Worm (Caenorhabditis elegans) whole organism, late embryonic: ENCODE results near the gene F38B7.17.
A peak's percentile ranks its signal among the peaks of the same experiment; 100 is the strongest.

ENCODE experiments used
- C08G9.2 ChIP-seq: sonication (generic microtip); optimal IDR thresholded peaks from 2 replicates; lab custom pipeline; 2016; ENCODE audit warnings: mild to moderate bottlenecking, missing genetic modification characterization, moderate library complexity, missing compliant biosample characterization
- F13H6.1 ChIP-seq: sonication (generic microtip); optimal IDR thresholded peaks from 2 replicates; lab custom pipeline; 2016; ENCODE audit warnings: missing genetic modification characterization, missing compliant biosample characterization
- ceh-14 ChIP-seq: sonication (generic microtip); optimal IDR thresholded peaks from 2 replicates; lab custom pipeline; 2016; ENCODE audit warnings: missing genotype, missing genetic modification characterization, missing compliant biosample characterization
- ceh-18 ChIP-seq: sonication (generic microtip); optimal IDR thresholded peaks from 2 replicates; lab custom pipeline; 2016; ENCODE audit warnings: missing genetic modification characterization, missing compliant biosample characterization
- ceh-19 ChIP-seq: fragments of 200-800 bp; sonication (Bioruptor generic); optimal IDR thresholded peaks from 2 replicates; lab custom pipeline; 2018; ENCODE audit warnings: mild to moderate bottlenecking, missing genetic modification characterization, missing compliant biosample characterization
- ceh-2 ChIP-seq: sonication (generic microtip); optimal IDR thresholded peaks from 2 replicates; lab custom pipeline; 2016; ENCODE audit warnings: missing genotype, missing genetic modification characterization, missing compliant biosample characterization
- ceh-31 ChIP-seq: sonication (generic microtip); optimal IDR thresholded peaks from 2 replicates; lab custom pipeline; 2016; ENCODE audit warnings: missing genetic modification characterization, missing compliant biosample characterization
- ceh-34 ChIP-seq: sonication (generic microtip); optimal IDR thresholded peaks from 2 replicates; lab custom pipeline; 2016; ENCODE audit warnings: mild to moderate bottlenecking, missing genetic modification characterization, missing compliant biosample characterization
- ceh-48 ChIP-seq: sonication (generic microtip); optimal IDR thresholded peaks from 2 replicates; lab custom pipeline; 2016; ENCODE audit warnings: missing genetic modification characterization, inconsistent platforms, missing compliant biosample characterization
- ceh-6 ChIP-seq: fragments of 200-800 bp; sonication (Bioruptor generic); optimal IDR thresholded peaks from 2 replicates; lab custom pipeline; 2018; ENCODE audit warnings: mild to moderate bottlenecking, missing genetic modification characterization, missing compliant biosample characterization
- dmd-4 ChIP-seq: sonication (generic microtip); optimal IDR thresholded peaks from 2 replicates; lab custom pipeline; 2016; ENCODE audit warnings: borderline replicate concordance, missing genetic modification characterization, missing compliant biosample characterization
- dve-1 ChIP-seq: sonication (generic microtip); optimal IDR thresholded peaks from 2 replicates; lab custom pipeline; 2017; ENCODE audit warnings: antibody characterized with exemption, mild to moderate bottlenecking, missing genetic modification characterization, missing compliant biosample characterization
- elt-2 ChIP-seq: sonication (generic microtip); optimal IDR thresholded peaks from 2 replicates; lab custom pipeline; 2016; ENCODE audit warnings: missing genetic modification reagents, missing genetic modification characterization, missing compliant biosample characterization
- ets-4 ChIP-seq: sonication (generic microtip); optimal IDR thresholded peaks from 2 replicates; lab custom pipeline; 2016; ENCODE audit warnings: missing genetic modification characterization, missing compliant biosample characterization
- fax-1 ChIP-seq: sonication (generic microtip); optimal IDR thresholded peaks from 2 replicates; lab custom pipeline; 2016; ENCODE audit warnings: missing genotype, missing genetic modification characterization, missing compliant biosample characterization
- hlh-6 ChIP-seq: sonication (generic microtip); optimal IDR thresholded peaks from 2 replicates; lab custom pipeline; 2016; ENCODE audit warnings: missing genotype, missing genetic modification characterization, missing compliant biosample characterization
- hlh-8 ChIP-seq: sonication (generic microtip); optimal IDR thresholded peaks from 2 replicates; lab custom pipeline; 2016; ENCODE audit warnings: missing genotype, missing genetic modification characterization, missing compliant biosample characterization
- lim-6 ChIP-seq: sonication (generic microtip); optimal IDR thresholded peaks from 2 replicates; lab custom pipeline; 2016; ENCODE audit warnings: missing genetic modification characterization, missing compliant biosample characterization
- nfya-1 ChIP-seq: sonication (generic microtip); optimal IDR thresholded peaks from 2 replicates; lab custom pipeline; 2017; ENCODE audit warnings: missing genetic modification characterization, mild to moderate bottlenecking, missing compliant biosample characterization, antibody characterized with exemption, moderate library complexity
- odd-2 ChIP-seq: sonication (generic microtip); optimal IDR thresholded peaks from 2 replicates; lab custom pipeline; 2017; ENCODE audit warnings: antibody characterized with exemption, mild to moderate bottlenecking, missing genetic modification characterization, missing compliant biosample characterization
- pat-9 ChIP-seq: fragments of 200-800 bp; sonication (Bioruptor generic); optimal IDR thresholded peaks from 2 replicates; lab custom pipeline; 2018; ENCODE audit warnings: mild to moderate bottlenecking, missing genetic modification characterization, moderate library complexity, missing compliant biosample characterization
- pros-1 ChIP-seq: fragments of 150-350 bp; optimal IDR thresholded peaks from 2 replicates; lab custom pipeline; 2014; ENCODE audit warnings: missing biosample characterization, missing genetic modification reagents, missing genetic modification characterization
- ref-2 ChIP-seq: sonication (generic microtip); optimal IDR thresholded peaks from 2 replicates; lab custom pipeline; 2016; ENCODE audit warnings: missing genetic modification characterization, missing compliant biosample characterization
- rnt-1 ChIP-seq: sonication (generic microtip); optimal IDR thresholded peaks from 2 replicates; lab custom pipeline; 2016; ENCODE audit warnings: missing genetic modification characterization, missing compliant biosample characterization
- sdc-2 ChIP-seq: sonication (generic microtip); optimal IDR thresholded peaks from 2 replicates; lab custom pipeline; 2016; ENCODE audit warnings: missing genotype, missing genetic modification characterization, missing compliant biosample characterization
- sox-4 ChIP-seq: sonication (generic microtip); optimal IDR thresholded peaks from 2 replicates; lab custom pipeline; 2017; ENCODE audit warnings: mild to moderate bottlenecking, missing genetic modification characterization, inconsistent platforms, missing compliant biosample characterization
- syd-9 ChIP-seq: sonication (generic microtip); optimal IDR thresholded peaks from 2 replicates; lab custom pipeline; 2016; ENCODE audit warnings: mild to moderate bottlenecking, missing genetic modification characterization, moderate library complexity, missing compliant biosample characterization
- tbx-2 ChIP-seq: sonication (generic microtip); optimal IDR thresholded peaks from 2 replicates; lab custom pipeline; 2016; ENCODE audit warnings: missing genetic modification characterization, missing compliant biosample characterization
- tbx-7 ChIP-seq: sonication (generic microtip); optimal IDR thresholded peaks from 2 replicates; lab custom pipeline; 2016; ENCODE audit warnings: missing genotype, missing genetic modification characterization, missing compliant biosample characterization
- ttx-3 ChIP-seq: sonication (generic microtip); optimal IDR thresholded peaks from 2 replicates; lab custom pipeline; 2016; ENCODE audit warnings: missing genetic modification reagents, missing genetic modification characterization, missing compliant biosample characterization
- unc-42 ChIP-seq: sonication (generic microtip); optimal IDR thresholded peaks from 2 replicates; lab custom pipeline; 2016; ENCODE audit warnings: missing genotype, missing genetic modification characterization, missing compliant biosample characterization
- zip-5 ChIP-seq: sonication (generic microtip); optimal IDR thresholded peaks from 2 replicates; lab custom pipeline; 2016; ENCODE audit warnings: missing genetic modification characterization, missing compliant biosample characterization
- ztf-16 ChIP-seq: sonication (generic microtip); optimal IDR thresholded peaks from 2 replicates; lab custom pipeline; 2017; ENCODE audit warnings: missing genetic modification characterization, missing compliant biosample characterization

Gene F38B7.17

ce11 chrV:11508773-11509172 lies 40.0 kb downstream of the F38B7.17 start, which contains the start of gene ttll-5:
Gene ttll-5, plus strand, starts transcription at chrV:11509060.
- TF ChIP-seq dmd-4 (tag; lab: Kevin White, UChicago): no peak
- TF ChIP-seq sox-4 (tag; lab: Kevin White, UChicago): no peak
- no peak for TF ChIP-seq ttx-3 (tag; lab: Kevin White, UChicago)
- no peak for TF ChIP-seq pat-9
- no peak for TF ChIP-seq ref-2
- TF ChIP-seq dve-1 (tag; lab: Kevin White, UChicago): no peak
- no peak for TF ChIP-seq pros-1
- no peak for TF ChIP-seq hlh-6 (tag; lab: Kevin White, UChicago)
- TF ChIP-seq ceh-2 (tag; lab: Kevin White, UChicago): no peak

ce11 chrV:11506347-11506746 lies 42.4 kb downstream of the F38B7.17 start:
- TF ChIP-seq ceh-48 (tag; lab: Kevin White, UChicago) (no peak), ceh-18 (tag; lab: Kevin White, UChicago) (peak; percentile 51)

ce11 chrV:11504853-11505397 lies 43.8 kb downstream of the F38B7.17 start, which contains the start of the genes C55A6.1 and C55A6.10:
Gene C55A6.1, minus strand, starts transcription at chrV:11504968.
Gene C55A6.10, plus strand, starts transcription at chrV:11505347.
- TF ChIP-seq ceh-34 (tag; lab: Kevin White, UChicago) (peak; percentile 53), ceh-19 (GFP tag; lab: Kevin White, UChicago) (peak; percentile 19), dmd-4 (tag; lab: Kevin White, UChicago) (peak; percentile 15), nfya-1 (tag; lab: Kevin White, UChicago) (peak; percentile 73), ceh-14 (tag; lab: Kevin White, UChicago) (peak; percentile 92), ceh-2 (tag; lab: Kevin White, UChicago) (peak; percentile 80), ttx-3 (tag; lab: Kevin White, UChicago) (peak; percentile 17), C08G9.2 (tag; lab: Kevin White, UChicago) (peak; percentile 75), tbx-7 (tag; lab: Kevin White, UChicago) (peak; percentile 62), zip-5 (tag; lab: Kevin White, UChicago) (peak; percentile 43), F13H6.1 (peak; percentile 70), ceh-31 (tag; lab: Kevin White, UChicago) (peak; percentile 96), tbx-2 (peak; percentile 93), syd-9 (tag; lab: Kevin White, UChicago) (peak; percentile 36), hlh-8 (tag; lab: Kevin White, UChicago) (peak; percentile 32), elt-2 (peak; percentile 36), unc-42 (tag; lab: Kevin White, UChicago) (peak; percentile 83), ref-2 (peak; percentile 88), fax-1 (tag; lab: Kevin White, UChicago) (peak; percentile 50), ztf-16 (peak; percentile 11), ceh-6 (GFP tag; lab: Kevin White, UChicago) (peak; percentile 14), ets-4 (tag; lab: Kevin White, UChicago) (peak; percentile 65), ceh-48 (tag; lab: Kevin White, UChicago) (peak; percentile 10), rnt-1 (tag; lab: Kevin White, UChicago) (peak; percentile 71), sdc-2 (peak; percentile 30), ceh-18 (tag; lab: Kevin White, UChicago) (peak; percentile 35), hlh-6 (tag; lab: Kevin White, UChicago) (peak; percentile 15), lim-6 (peak; percentile 82)
- TF ChIP-seq, all 69 proteins: peak for 28; not testable (repeated sequence) for 41

ce11 chrV:11503081-11503751 lies 45.5 kb downstream of the F38B7.17 start, which contains the start of gene C55A6.12:
Gene C55A6.12, minus strand, starts transcription at chrV:11503131.
- TF ChIP-seq nfya-1 (tag; lab: Kevin White, UChicago) (peak; percentile 91), odd-2 (tag; lab: Kevin White, UChicago) (no peak)
